Worm (Caenorhabditis elegans): ENCODE data around the gene C17H12.37.
A peak's percentile ranks its signal among the peaks of the same experiment; 100 is the strongest.

Gene C17H12.37

DNA sequence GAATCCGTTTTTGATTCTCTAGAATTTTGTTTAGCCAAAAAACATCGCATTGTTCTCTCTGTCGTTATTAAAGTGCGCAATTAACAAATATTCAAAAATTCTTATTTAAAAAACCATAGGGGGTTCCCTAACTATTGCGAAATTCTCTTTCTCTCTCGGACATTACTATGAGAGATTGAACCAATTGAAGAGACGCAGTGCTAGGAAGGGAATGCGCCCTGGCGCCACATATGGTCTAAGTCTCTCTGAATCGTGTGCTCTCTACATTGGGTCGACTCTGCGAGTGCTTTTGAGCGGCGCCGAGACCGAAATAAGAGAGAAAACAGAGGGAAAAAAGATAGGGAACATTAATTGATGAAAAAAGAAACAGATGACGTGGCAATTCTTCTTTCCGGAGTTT, 19.0 kb upstream of the C17H12.37 start (continued):
- no peak for TF ChIP-seq Y75B8A.6 (GFP tag; IDR thresholded peaks at IDR 0.05)
- TF ChIP-seq spr-3 (GFP tag; optimal IDR thresholded peaks at IDR 0.05) = no peak
- TF ChIP-seq R02D3.7 (tag; optimal IDR thresholded peaks at IDR 0.05) = no peak
- peak; percentile 47; the same call in 1 of the 2 replicates for TF ChIP-seq ctbp-1 (GFP tag; IDR thresholded peaks at IDR 0.05)
- TF ChIP-seq nhr-76 (tag; optimal IDR thresholded peaks at IDR 0.05) = no peak
- TF ChIP-seq aly-2 (tag; optimal IDR thresholded peaks at IDR 0.05) = no peak
- TF ChIP-seq ama-1 (optimal IDR thresholded peaks at IDR 0.05) = peak; percentile 34
- TF ChIP-seq lin-13 (GFP tag; optimal IDR thresholded peaks at IDR 0.05) = peak; percentile 37
- peak; percentile 18 for TF ChIP-seq nhr-102 (tag; optimal IDR thresholded peaks at IDR 0.05)
- TF ChIP-seq zfp-2 (tag; optimal IDR thresholded peaks at IDR 0.05) = no peak
- TF ChIP-seq mep-1 (tag; optimal IDR thresholded peaks at IDR 0.05) = peak; percentile 85

DNA sequence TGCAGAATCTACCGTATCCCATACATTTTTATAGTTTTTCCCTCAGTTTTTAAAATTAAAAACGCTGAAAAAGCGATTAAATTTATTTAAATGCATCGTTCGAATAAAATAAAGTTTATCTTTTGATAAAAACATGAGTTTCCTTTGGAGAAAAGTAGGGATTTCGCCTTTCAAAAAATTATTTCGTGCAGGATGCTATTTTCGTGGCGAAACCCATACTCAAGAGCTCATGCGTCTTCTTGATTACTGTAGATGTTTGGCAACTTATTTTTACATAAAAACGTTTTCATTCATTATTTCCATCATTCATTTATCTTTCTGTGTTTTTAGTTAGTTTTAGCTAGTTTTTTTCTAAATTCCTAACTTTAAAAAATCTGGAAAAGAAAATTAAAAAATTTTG, 15.0 kb upstream of the C17H12.37 start:
- no peak for TF ChIP-seq unc-130 (GFP tag; optimal IDR thresholded peaks at IDR 0.05)
- TF ChIP-seq dmd-9 (GFP tag; IDR thresholded peaks at IDR 0.05) = no peak
- TF ChIP-seq ceh-44 (GFP tag; IDR thresholded peaks at IDR 0.05) = no peak
- no peak for TF ChIP-seq F10B5.3 (tag; optimal IDR thresholded peaks at IDR 0.05)
- peak; percentile 64; the same call in 1 of the 2 replicates for TF ChIP-seq snpc-1.2 (GFP tag; IDR thresholded peaks at IDR 0.05)
- TF ChIP-seq F44E2.7 (GFP tag; IDR thresholded peaks at IDR 0.05) = no peak
- TF ChIP-seq ama-1 (optimal IDR thresholded peaks at IDR 0.05) = no peak
- no peak for TF ChIP-seq mdl-1 (tag; optimal IDR thresholded peaks at IDR 0.05)
- TF ChIP-seq lsy-2 (tag; optimal IDR thresholded peaks at IDR 0.05) = peak in 1 of 2 experiments; percentile 7
- TF ChIP-seq F26F4.8 (GFP tag; conservative IDR thresholded peaks at IDR 0.05) = no peak
- TF ChIP-seq saeg-2 (GFP tag; IDR thresholded peaks at IDR 0.05) = no peak
- no peak for TF ChIP-seq aly-2 (tag; optimal IDR thresholded peaks at IDR 0.05)
- TF ChIP-seq nhr-237 (tag; optimal IDR thresholded peaks at IDR 0.05) = no peak
- no peak for TF ChIP-seq tag-97 (GFP tag; IDR thresholded peaks at IDR 0.05)

ce11 chrIV:6790438-6791124, 14.3 kb upstream of the C17H12.37 start, which contains the start of the genes C17H12.2 and vha-8:
Gene C17H12.2 (minus strand): TSS chrIV:6790488.
Gene vha-8 (plus strand): TSS chrIV:6791074.
- TF ChIP-seq lin-38 (GFP tag; IDR thresholded peaks at IDR 0.05) (peak; percentile 98), hmg-1.1 (GFP tag; IDR thresholded peaks at IDR 0.05) (peak; percentile 89), attf-4 (tag; optimal IDR thresholded peaks at IDR 0.05) (no peak), F37D6.2 (tag; optimal IDR thresholded peaks at IDR 0.05) (peak; percentile 56), spr-1 (tag; optimal IDR thresholded peaks at IDR 0.05) (peak; percentile 78), hlh-30 (tag; optimal IDR thresholded peaks at IDR 0.05; ENCODE audit: insufficient read depth) (peak; percentile 87), nhr-28 (tag; optimal IDR thresholded peaks at IDR 0.05) (peak; percentile 95), lin-1 (GFP tag; IDR thresholded peaks at IDR 0.05) (peak; percentile 68; the same call in 1 of the 2 replicates), Y75B8A.6 (GFP tag; IDR thresholded peaks at IDR 0.05) (no peak), F26F4.8 (GFP tag; conservative IDR thresholded peaks at IDR 0.05) (no peak), tag-97 (GFP tag; IDR thresholded peaks at IDR 0.05) (no peak), ZK337.2 (GFP tag; IDR thresholded peaks at IDR 0.05) (no peak; the same call in 1 of the 2 replicates), dmd-6 (GFP tag; IDR thresholded peaks at IDR 0.05) (peak; percentile 88), nhr-11 (tag; optimal IDR thresholded peaks at IDR 0.05) (peak; percentile 95), ceh-20 (GFP tag; IDR thresholded peaks at IDR 0.05) (peak; percentile 92), ama-1 (optimal IDR thresholded peaks at IDR 0.05) (peak; percentile 89), D1046.2 (GFP tag; IDR thresholded peaks at IDR 0.05) (peak; percentile 51; the same call in 1 of the 2 replicates), nhr-6 (tag; optimal IDR thresholded peaks at IDR 0.05) (peak; percentile 83), Y5F2A.4 (GFP tag; optimal IDR thresholded peaks at IDR 0.05) (no peak), lin-13 (GFP tag; optimal IDR thresholded peaks at IDR 0.05) (peak; percentile 93), F10B5.3 (tag; optimal IDR thresholded peaks at IDR 0.05) (no peak), madf-5 (GFP tag; IDR thresholded peaks at IDR 0.05) (no peak), daf-19 (GFP tag; conservative IDR thresholded peaks at IDR 0.05) (no peak), mep-1 (tag; optimal IDR thresholded peaks at IDR 0.05) (peak; percentile 97), aly-2 (tag; optimal IDR thresholded peaks at IDR 0.05) (no peak), gei-8 (GFP tag; optimal IDR thresholded peaks at IDR 0.05) (no peak), dpl-1 (GFP tag; optimal IDR thresholded peaks at IDR 0.05) (peak; percentile 85), spr-3 (GFP tag; optimal IDR thresholded peaks at IDR 0.05) (no peak), ceh-82 (tag; optimal IDR thresholded peaks at IDR 0.05) (no peak), Y105C5A.15 (GFP tag; IDR thresholded peaks at IDR 0.05) (no peak), madf-9 (GFP tag; conservative IDR thresholded peaks at IDR 0.05) (peak; percentile 47; the same call in 1 of the 2 replicates), duxl-1 (tag; optimal IDR thresholded peaks at IDR 0.05; ENCODE audit: poor library complexity) (no peak)
